Fruit fly (Drosophila melanogaster): ENCODE measurements around the gene CG11951.

DNA sequence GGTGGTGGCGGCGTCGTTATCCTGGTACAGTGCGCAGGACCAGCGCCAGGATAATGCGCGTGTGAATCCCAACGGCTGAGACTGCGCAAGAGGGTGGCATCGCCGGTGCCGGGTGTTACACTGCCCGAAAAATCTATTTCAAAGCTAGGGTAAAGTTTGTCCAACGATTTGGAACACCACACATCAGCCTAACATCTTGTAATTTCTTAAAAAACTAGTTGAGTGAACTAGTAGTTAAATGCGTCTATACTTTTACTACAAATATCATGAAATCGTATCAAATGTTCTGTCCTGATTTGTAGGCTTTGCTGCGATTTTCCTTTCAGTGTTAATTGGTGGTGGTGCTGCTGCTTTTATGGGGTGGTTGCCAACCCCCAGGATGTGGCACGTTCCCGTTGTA lies 26.6 kb upstream of the CG11951 start:
- TF ChIP-seq CG7368 (GFP tag; optimal IDR thresholded peaks at IDR 0.05) (no peak), CG10669 (GFP tag; optimal IDR thresholded peaks at IDR 0.05) (no peak), Gug (GFP tag; IDR thresholded peaks at IDR 0.05) (no peak), CG6808 (GFP tag; optimal IDR thresholded peaks at IDR 0.05) (no peak), CG11902 (GFP tag; optimal IDR thresholded peaks at IDR 0.05) (no peak)
